In the genomic region with DNA sequence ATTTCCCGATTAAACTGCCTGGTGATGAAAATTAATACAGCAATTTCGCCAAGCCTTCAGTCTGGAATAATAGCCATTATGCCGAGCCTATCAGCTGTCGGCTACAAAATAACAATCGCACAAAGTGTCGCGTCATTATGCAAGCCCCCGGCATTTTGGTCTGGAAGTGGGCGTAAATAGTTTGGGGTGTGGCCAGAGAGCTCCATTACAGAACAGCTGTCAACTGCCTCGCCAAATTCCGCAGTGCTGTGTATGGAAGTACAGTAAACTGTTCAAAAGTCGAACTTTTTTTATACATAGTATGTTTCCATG, we compare ENCODE assay signal across 2 fruit fly cellular contexts.
TF ChIP-seq lines count a peak whose summit lies in the region.

No protein-coding gene starts in this region.

- TF ChIP-seq CTCF in whole organism, embryonic (GFP tag; optimal IDR thresholded peaks at IDR 0.05; lab: Kevin White, UChicago) = no peak

TF ChIP-seq in whole organism, adult, 20 proteins besides CTCF, POLR2A, EP300 and RAD21:
- TF ChIP-seq cnc (optimal IDR thresholded peaks at IDR 0.05; lab: Kevin White, UChicago) (peak; percentile 71 to 73), cic (GFP tag; optimal IDR thresholded peaks at IDR 0.05; lab: Kevin White, UChicago) (no peak)

TF ChIP-seq in whole organism, embryonic, 481 proteins besides CTCF, POLR2A, EP300 and RAD21:
- TF ChIP-seq Dp (GFP tag; optimal IDR thresholded peaks at IDR 0.05; lab: Kevin White, UChicago) (no peak), grau (tag; optimal IDR thresholded peaks at IDR 0.05; lab: Kevin White, UChicago) (peak; percentile 39), cad (GFP tag; optimal IDR thresholded peaks at IDR 0.05; lab: Kevin White, UChicago) (no peak), wdn (GFP tag; IDR thresholded peaks at IDR 0.05; lab: Robert Waterston, UW) (no peak), Hr51 (GFP tag; optimal IDR thresholded peaks at IDR 0.05; lab: Kevin White, UChicago) (no peak), otp (GFP tag; IDR thresholded peaks at IDR 0.05; lab: Robert Waterston, UW) (no peak), Pdp1 (GFP tag; optimal IDR thresholded peaks at IDR 0.05; lab: Kevin White, UChicago) (peak in 1 of 2 experiments; percentile 52)
